Worm (Caenorhabditis elegans) whole organism, L4 larva: ENCODE measurements around the gene C42D4.13.

Source experiments
- F10B5.3 ChIP-seq: sonication (generic microtip); optimal IDR thresholded peaks from 2 replicates; lab custom pipeline; 2016; ENCODE audit warnings: mild to moderate bottlenecking, missing genetic modification characterization, missing compliant biosample characterization
- T20F7.1 ChIP-seq: fragments of 200-800 bp; sonication (Bioruptor generic); optimal IDR thresholded peaks from 2 replicates; lab custom pipeline; 2018; ENCODE audit warnings: mild to moderate bottlenecking, missing genetic modification characterization, missing compliant biosample characterization
- T26A8.4 ChIP-seq: fragments of 200-800 bp; sonication (Bioruptor generic); IDR thresholded peaks from 2 replicates; pipeline ENCODE4 v1.3.6; 2022; ENCODE audit warnings: missing genetic modification characterization, missing compliant biosample characterization
- Y105C5A.15 ChIP-seq: fragments of 200-800 bp; sonication (Bioruptor generic); IDR thresholded peaks from 2 replicates; pipeline ENCODE4 v1.3.6; 2022; ENCODE audit warnings: missing genetic modification characterization, missing compliant biosample characterization
- Y48G9A.11 ChIP-seq: fragments of 200-800 bp; sonication (Bioruptor generic); IDR thresholded peaks from 2 replicates; pipeline ENCODE4 v1.3.6; 2022; ENCODE audit warnings: missing genetic modification reagents, missing genetic modification characterization, missing compliant biosample characterization
- Y5F2A.4 ChIP-seq: fragments of 200-800 bp; sonication (Bioruptor generic); optimal IDR thresholded peaks from 2 replicates; lab custom pipeline; 2018; ENCODE audit warnings: mild to moderate bottlenecking, missing genetic modification characterization, missing compliant biosample characterization
- Y75B8A.6 ChIP-seq: fragments of 200-800 bp; sonication (Bioruptor generic); IDR thresholded peaks from 2 replicates; pipeline ENCODE4 v1.3.6; 2022; ENCODE audit warnings: missing genetic modification reagents, missing genetic modification characterization, missing compliant biosample characterization
- ZK546.5 ChIP-seq, 2 experiments: sonication (generic microtip); optimal IDR thresholded peaks; 2 replicates each; lab custom pipeline; 2017; ENCODE audit warnings: missing biosample characterization in 2 of 2, missing genetic modification characterization in 2 of 2
- aha-1 ChIP-seq: fragments of 150-350 bp; peaks from one replicate; lab custom pipeline; 2014; ENCODE audit warnings: missing biosample characterization, missing genetic modification characterization
- attf-4 ChIP-seq: sonication (generic microtip); optimal IDR thresholded peaks from 3 replicates; lab custom pipeline; 2017; ENCODE audit warnings: missing biosample characterization, missing genetic modification characterization
- ctbp-1 ChIP-seq: fragments of 200-800 bp; sonication (Bioruptor generic); IDR thresholded peaks from 2 replicates; pipeline ENCODE4 v1.3.6; 2022; ENCODE audit warnings: missing genetic modification reagents, missing genetic modification characterization, missing compliant biosample characterization
- daf-16 ChIP-seq, 3 experiments: sonication (generic microtip); optimal IDR thresholded peaks; 2 replicates each; lab custom pipeline; 2016 to 2017; ENCODE audit warnings: missing genetic modification characterization in 3 of 3, missing genetic modification reagents in 3 of 3, mild to moderate bottlenecking in 2 of 3, missing compliant biosample characterization in 2 of 3, missing biosample characterization in 1 of 3, moderate library complexity in 1 of 3
- daf-8 ChIP-seq: fragments of 200-800 bp; sonication (Bioruptor generic); IDR thresholded peaks from 2 replicates; pipeline ENCODE4 v1.3.6; 2022; ENCODE audit warnings: missing genetic modification characterization, missing compliant biosample characterization
- dmd-6 ChIP-seq: fragments of 200-800 bp; sonication (Bioruptor generic); IDR thresholded peaks from 2 replicates; pipeline ENCODE4 v1.3.6; 2022; ENCODE audit warnings: missing genetic modification reagents, missing genetic modification characterization, missing compliant biosample characterization
- duxl-1 ChIP-seq: sonication (generic microtip); optimal IDR thresholded peaks from 2 replicates; lab custom pipeline; 2016; ENCODE audit warnings: mild to moderate bottlenecking, missing genetic modification characterization, moderate library complexity, missing compliant biosample characterization; ENCODE audit not compliant: poor library complexity
- dve-1 ChIP-seq: sonication (generic microtip); optimal IDR thresholded peaks from 2 replicates; lab custom pipeline; 2017; ENCODE audit warnings: antibody characterized with exemption, mild to moderate bottlenecking, missing genetic modification characterization, missing compliant biosample characterization; ENCODE audit not compliant: insufficient read depth
- fkh-10 ChIP-seq: fragments of 150-350 bp; optimal IDR thresholded peaks from 2 replicates; lab custom pipeline; 2014; ENCODE audit warnings: missing biosample characterization, missing genetic modification reagents, missing genetic modification characterization
- fos-1 ChIP-seq: fragments of 150-350 bp; optimal IDR thresholded peaks from 2 replicates; lab custom pipeline; 2014; ENCODE audit warnings: missing biosample characterization, missing genetic modification characterization
- gei-8 ChIP-seq: fragments of 200-800 bp; sonication (Bioruptor generic); optimal IDR thresholded peaks from 2 replicates; lab custom pipeline; 2018; ENCODE audit warnings: mild to moderate bottlenecking, missing genetic modification characterization, missing compliant biosample characterization
- hlh-11 ChIP-seq: fragments of 200-800 bp; sonication (Bioruptor generic); optimal IDR thresholded peaks from 2 replicates; lab custom pipeline; 2018; ENCODE audit warnings: mild to moderate bottlenecking, missing genetic modification characterization, missing compliant biosample characterization
- hlh-30 ChIP-seq: sonication (generic microtip); optimal IDR thresholded peaks from 2 replicates; lab custom pipeline; 2017; ENCODE audit warnings: antibody characterized with exemption, mild to moderate bottlenecking, missing genetic modification characterization, missing compliant biosample characterization; ENCODE audit not compliant: insufficient read depth
- lin-29 ChIP-seq: fragments of 200-800 bp; sonication (Bioruptor generic); IDR thresholded peaks from 2 replicates; pipeline ENCODE4 v1.3.6; 2022; ENCODE audit warnings: missing genetic modification reagents, missing genetic modification characterization, missing compliant biosample characterization
- madf-5 ChIP-seq, 2 experiments: fragments of 200-800 bp; sonication (Bioruptor generic); IDR thresholded peaks; 2 replicates each; pipeline ENCODE4 v1.3.6; 2022; ENCODE audit warnings: missing compliant biosample characterization in 2 of 2, missing genetic modification characterization in 2 of 2
- madf-9 ChIP-seq: fragments of 200-800 bp; sonication (Bioruptor generic); conservative IDR thresholded peaks from 2 replicates; pipeline ENCODE4 v1.3.6; 2022; ENCODE audit warnings: missing genetic modification reagents, missing genetic modification characterization, missing compliant biosample characterization
- mes-2 ChIP-seq: sonication (generic microtip); optimal IDR thresholded peaks from 2 replicates; lab custom pipeline; 2016; ENCODE audit warnings: missing genotype, mild to moderate bottlenecking, missing genetic modification characterization, missing compliant biosample characterization; ENCODE audit not compliant: poor library complexity, severe bottlenecking
- nhr-10 ChIP-seq: fragments of 150-350 bp; optimal IDR thresholded peaks from 2 replicates; lab custom pipeline; 2014; ENCODE audit warnings: missing biosample characterization, missing genetic modification characterization
- nhr-102 ChIP-seq: sonication (generic microtip); optimal IDR thresholded peaks from 2 replicates; lab custom pipeline; 2016; ENCODE audit warnings: mild to moderate bottlenecking, missing genetic modification characterization, moderate library complexity, missing compliant biosample characterization
- nhr-111 ChIP-seq: fragments of 200-800 bp; sonication (Bioruptor generic); optimal IDR thresholded peaks from 2 replicates; lab custom pipeline; 2018; ENCODE audit warnings: mild to moderate bottlenecking, missing genetic modification characterization, missing compliant biosample characterization
- nhr-28 ChIP-seq: fragments of 150-350 bp; optimal IDR thresholded peaks from 2 replicates; lab custom pipeline; 2014; ENCODE audit warnings: missing biosample characterization, missing genetic modification characterization
- nhr-42 ChIP-seq: fragments of 200-800 bp; sonication (Bioruptor generic); IDR thresholded peaks from 2 replicates; pipeline ENCODE4 v1.3.6; 2022; ENCODE audit warnings: missing genetic modification characterization, missing compliant biosample characterization
- nhr-48 ChIP-seq: sonication (generic microtip); optimal IDR thresholded peaks from 2 replicates; lab custom pipeline; 2016; ENCODE audit warnings: mild to moderate bottlenecking, missing genetic modification characterization, missing compliant biosample characterization
- nhr-77 ChIP-seq: fragments of 150-350 bp; optimal IDR thresholded peaks from 2 replicates; lab custom pipeline; 2014; ENCODE audit warnings: missing biosample characterization, missing genetic modification characterization
- pha-4 ChIP-seq, 2 experiments: fragments of 150-350 bp in 1 of 2; fragments of 200-800 bp in 1 of 2; sonication (Bioruptor generic) in 1 of 2; IDR thresholded peaks in 1 of 2; optimal IDR thresholded peaks in 1 of 2; 2 replicates each; pipeline versions ENCODE4 v1.3.6 to Lab custom; 2014 to 2022; ENCODE audit warnings: missing genetic modification characterization in 2 of 2, missing genetic modification reagents in 2 of 2, missing biosample characterization in 1 of 2, missing compliant biosample characterization in 1 of 2
- php-3 ChIP-seq: fragments of 200-800 bp; sonication (Bioruptor generic); IDR thresholded peaks from 2 replicates; pipeline ENCODE4 v1.3.6; 2022; ENCODE audit warnings: missing genetic modification reagents, missing genetic modification characterization, missing compliant biosample characterization
- pqm-1 ChIP-seq: sonication (generic microtip); optimal IDR thresholded peaks from 2 replicates; lab custom pipeline; 2017; ENCODE audit warnings: missing biosample characterization, missing genetic modification characterization
- snpc-4 ChIP-seq: fragments of 150-350 bp; optimal IDR thresholded peaks from 2 replicates; lab custom pipeline; 2014; ENCODE audit warnings: missing biosample characterization, missing genetic modification characterization
- spr-3 ChIP-seq: fragments of 200-800 bp; sonication (Bioruptor generic); optimal IDR thresholded peaks from 2 replicates; lab custom pipeline; 2018; ENCODE audit warnings: mild to moderate bottlenecking, missing genetic modification characterization, missing compliant biosample characterization
- tra-1 ChIP-seq: fragments of 200-800 bp; sonication (Bioruptor generic); IDR thresholded peaks from 2 replicates; pipeline ENCODE4 v1.3.6; 2022; ENCODE audit warnings: missing genetic modification reagents, missing genetic modification characterization, missing compliant biosample characterization
- unc-39 ChIP-seq: sonication (generic microtip); optimal IDR thresholded peaks from 2 replicates; lab custom pipeline; 2017; ENCODE audit warnings: missing biosample characterization, missing genetic modification characterization
- unc-62 ChIP-seq, 3 experiments: fragments of 150-350 bp in 1 of 3; sonication (generic microtip); optimal IDR thresholded peaks in 2 of 3; peaks in 1 of 3; 1 replicate in 1 of 3; 2 replicates in 2 of 3; lab custom pipeline; 2014 to 2017; ENCODE audit warnings: missing biosample characterization in 3 of 3, missing genetic modification characterization in 3 of 3, missing genetic modification reagents in 3 of 3, missing genotype in 1 of 3
- zip-11 ChIP-seq: fragments of 200-800 bp; sonication (Bioruptor generic); IDR thresholded peaks from 2 replicates; pipeline ENCODE4 v1.3.6; 2022; ENCODE audit warnings: missing genetic modification characterization, missing compliant biosample characterization

C42D4.13 gene

DNA sequence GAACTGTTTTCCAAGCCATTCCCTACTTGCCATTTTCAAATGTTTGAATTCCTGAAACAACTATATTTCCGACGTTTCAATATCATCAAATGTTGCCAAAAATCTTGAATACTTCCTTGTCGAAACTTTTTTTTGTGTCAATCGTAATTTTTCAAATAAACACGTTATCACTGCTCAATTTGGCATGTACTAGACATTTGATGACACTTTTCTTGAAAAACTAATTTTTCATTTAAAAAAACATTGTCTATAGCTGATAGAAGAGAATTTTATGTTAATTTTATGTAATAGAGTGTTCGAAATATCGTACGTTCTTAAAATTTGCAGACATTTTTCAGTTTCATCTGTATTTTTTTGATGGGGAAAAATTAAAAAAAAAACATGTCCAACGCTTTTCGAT is 5.1 kb downstream of the C42D4.13 start:
- TF ChIP-seq Y105C5A.15 (no peak), daf-16 (GFP tag; optimal IDR thresholded peaks at IDR 0.05; lab: Kevin White, UChicago) (peak in 1 of 2 experiments; percentile 49), daf-16 (tag; optimal IDR thresholded peaks at IDR 0.05; lab: Kevin White, UChicago) (peak; percentile 91), tra-1 (GFP tag; lab: Robert Waterston, UW) (0 out of 2 replicates have a peak, but pooled peaks have one; percentile 49), hlh-11 (peak; percentile 38), nhr-10 (no peak), nhr-102 (tag; lab: Kevin White, UChicago) (peak; percentile 52), dmd-6 (peak; percentile 94), unc-62 (GFP tag; optimal IDR thresholded peaks at IDR 0.05 in 1 of 2; lab: Kevin White, UChicago) (peak in 1 of 2 experiments; percentile 4), unc-62 (tag; optimal IDR thresholded peaks at IDR 0.05; lab: Kevin White, UChicago) (no peak), php-3 (GFP tag; lab: Robert Waterston, UW) (peak; percentile 54; the same call in 1 of the 2 replicates), dve-1 (tag; lab: Kevin White, UChicago) (peak; percentile 60), T20F7.1 (GFP tag; lab: Kevin White, UChicago) (peak; percentile 40), nhr-48 (peak; percentile 54), attf-4 (tag; lab: Kevin White, UChicago) (no peak)

ce11 chrIV:7180304-7180703 is 7.6 kb downstream of the C42D4.13 start, which contains the start of gene cest-10:
cest-10 (plus strand) TSS chrIV:7180557.
- peak; percentile 96 for TF ChIP-seq dmd-6
- peak; percentile 90 for TF ChIP-seq tra-1 (GFP tag; lab: Robert Waterston, UW)
- TF ChIP-seq nhr-42 (GFP tag; lab: Robert Waterston, UW) = no peak
- TF ChIP-seq gei-8 = peak; percentile 2
- no peak for TF ChIP-seq fkh-10
- no peak for TF ChIP-seq duxl-1 (tag; lab: Kevin White, UChicago)
- no peak for TF ChIP-seq spr-3
- TF ChIP-seq madf-9 (GFP tag; lab: Robert Waterston, UW) = no peak
- TF ChIP-seq fos-1 (tag; lab: Kevin White, UChicago) = no peak
- TF ChIP-seq ZK546.5 (tag; optimal IDR thresholded peaks at IDR 0.05; lab: Kevin White, UChicago) = no peak
- peak; percentile 56 for TF ChIP-seq aha-1 (tag; lab: Kevin White, UChicago)
- TF ChIP-seq nhr-77 (tag; lab: Kevin White, UChicago) = peak; percentile 69
- no peak for TF ChIP-seq mes-2 (tag; lab: Kevin White, UChicago)
- peak; percentile 32; the same call in 1 of the 2 replicates for TF ChIP-seq pha-4 (GFP tag; IDR thresholded peaks at IDR 0.05; lab: Robert Waterston, UW)
- no peak for TF ChIP-seq pha-4 (tag; optimal IDR thresholded peaks at IDR 0.05; lab: Kevin White, UChicago)
- peak; percentile 68 for TF ChIP-seq hlh-11
- no peak for TF ChIP-seq ctbp-1
- no peak for TF ChIP-seq daf-8
- no peak for TF ChIP-seq hlh-30 (tag; lab: Kevin White, UChicago)
- no peak for TF ChIP-seq Y48G9A.11 (GFP tag; lab: Robert Waterston, UW)
- TF ChIP-seq F10B5.3 (tag; lab: Kevin White, UChicago) = no peak
- peak; percentile 78 for TF ChIP-seq pqm-1 (tag; lab: Kevin White, UChicago)
- peak; percentile 89 for TF ChIP-seq dve-1 (tag; lab: Kevin White, UChicago)
- no peak for TF ChIP-seq Y5F2A.4 (GFP tag; lab: Kevin White, UChicago)
- no peak for TF ChIP-seq nhr-111
- peak; percentile 99 for TF ChIP-seq nhr-28 (tag; lab: Kevin White, UChicago)
- TF ChIP-seq zip-11 = no peak
- TF ChIP-seq unc-39 (tag; lab: Kevin White, UChicago) = no peak
- peak in 1 of 2 experiments; percentile 67 for TF ChIP-seq daf-16 (GFP tag; optimal IDR thresholded peaks at IDR 0.05; lab: Kevin White, UChicago)
- peak; percentile 93 for TF ChIP-seq daf-16 (tag; optimal IDR thresholded peaks at IDR 0.05; lab: Kevin White, UChicago)
- no peak for TF ChIP-seq attf-4 (tag; lab: Kevin White, UChicago)
- TF ChIP-seq nhr-102 (tag; lab: Kevin White, UChicago) = peak; percentile 49
- no peak for TF ChIP-seq madf-5 (GFP tag; IDR thresholded peaks at IDR 0.05; lab: Robert Waterston, UW)
- no peak for TF ChIP-seq lin-29
- no peak for TF ChIP-seq T26A8.4
- 0 out of 2 replicates have a peak, but pooled peaks have one; percentile 22 for TF ChIP-seq Y75B8A.6 (GFP tag; lab: Robert Waterston, UW)
- peak; percentile 64 for TF ChIP-seq nhr-48
- no peak for TF ChIP-seq snpc-4
